Fruit fly (Drosophila melanogaster) whole organism, embryonic: ENCODE data around the gene PAN3.

Experiments
- ATbp ChIP-seq: fragments of 200-800 bp; sonication (Bioruptor generic); optimal IDR thresholded peaks from 2 replicates; lab custom pipeline; 2017; ENCODE audit warnings: missing biosample characterization, mild to moderate bottlenecking, missing genetic modification characterization, missing genetic modification reagents
- Adf1 ChIP-seq: fragments of 200-800 bp; sonication (Bioruptor generic); IDR thresholded peaks from 2 replicates; pipeline ENCODE4 v1.3.6; 2022; ENCODE audit warnings: missing biosample characterization, missing genetic modification characterization
- Antp ChIP-seq: fragments of 200-800 bp; sonication (Bioruptor generic); optimal IDR thresholded peaks from 3 replicates; lab custom pipeline; 2016; ENCODE audit warnings: missing biosample characterization, missing genetic modification characterization
- Bteb2 ChIP-seq: fragments of 200-800 bp; sonication (Bioruptor generic); optimal IDR thresholded peaks from 2 replicates; lab custom pipeline; 2016; ENCODE audit warnings: missing biosample characterization, missing genetic modification characterization
- CG10654 ChIP-seq: fragments of 200-800 bp; sonication (Bioruptor generic); optimal IDR thresholded peaks from 2 replicates; lab custom pipeline; 2016; ENCODE audit warnings: missing biosample characterization, missing genetic modification characterization
- CG11085 ChIP-seq: fragments of 200-800 bp; sonication (Bioruptor generic); IDR thresholded peaks from 2 replicates; pipeline ENCODE4 v1.3.6; 2022; ENCODE audit warnings: missing biosample characterization, missing genetic modification characterization
- CG12391 ChIP-seq: fragments of 200-800 bp; sonication (Bioruptor generic); optimal IDR thresholded peaks from 3 replicates; lab custom pipeline; 2018; ENCODE audit warnings: missing biosample characterization, mild to moderate bottlenecking, missing genetic modification characterization, moderate library complexity
- CG14014 ChIP-seq: fragments of 200-800 bp; sonication (Bioruptor generic); IDR thresholded peaks from 2 replicates; pipeline ENCODE4 v1.3.6; 2022; ENCODE audit warnings: missing biosample characterization, missing genetic modification characterization
- CG14860 ChIP-seq: fragments of 200-800 bp; sonication (Bioruptor generic); IDR thresholded peaks from 3 replicates; pipeline ENCODE4 v1.3.6; 2022; ENCODE audit warnings: missing biosample characterization, missing genetic modification characterization; ENCODE audit not compliant: partially characterized antibody
- CG15011 ChIP-seq: fragments of 200-800 bp; sonication (Bioruptor generic); optimal IDR thresholded peaks from 3 replicates; lab custom pipeline; 2018; ENCODE audit warnings: missing biosample characterization, mild to moderate bottlenecking, missing genetic modification characterization
- CG17328 ChIP-seq: fragments of 200-800 bp; sonication (Bioruptor generic); IDR thresholded peaks from 2 replicates; pipeline ENCODE4 v1.3.6; 2022; ENCODE audit warnings: missing biosample characterization, missing genetic modification characterization
- CG17385 ChIP-seq: fragments of 200-800 bp; sonication (Bioruptor generic); optimal IDR thresholded peaks from 3 replicates; lab custom pipeline; 2018; ENCODE audit warnings: missing biosample characterization, mild to moderate bottlenecking, missing genetic modification characterization
- CG1832 ChIP-seq: fragments of 200-800 bp; sonication (Bioruptor generic); optimal IDR thresholded peaks from 2 replicates; lab custom pipeline; 2017; ENCODE audit warnings: missing biosample characterization, mild to moderate bottlenecking, missing genetic modification characterization, inconsistent platforms
- CG32772 ChIP-seq: fragments of 200-800 bp; sonication (Bioruptor generic); IDR thresholded peaks from 2 replicates; pipeline ENCODE4 v1.3.6; 2022; ENCODE audit warnings: missing biosample characterization, missing genetic modification characterization
- CG3281 ChIP-seq: fragments of 200-800 bp; sonication (Bioruptor generic); optimal IDR thresholded peaks from 3 replicates; lab custom pipeline; 2017; ENCODE audit warnings: missing biosample characterization, mild to moderate bottlenecking, missing genetic modification characterization
- CG33213 ChIP-seq: fragments of 200-800 bp; sonication (Bioruptor generic); optimal IDR thresholded peaks from 3 replicates; lab custom pipeline; 2016; ENCODE audit warnings: missing biosample characterization, missing genetic modification characterization
- CG3726 ChIP-seq: fragments of 200-800 bp; sonication (Bioruptor generic); IDR thresholded peaks from 3 replicates; pipeline ENCODE4, ENCODE4 v1.3.6; 2022; ENCODE audit warnings: missing biosample characterization, missing genetic modification characterization
- CG42726 ChIP-seq: fragments of 200-800 bp; sonication (Bioruptor generic); IDR thresholded peaks from 2 replicates; pipeline ENCODE4 v1.3.6; 2022; ENCODE audit warnings: missing biosample characterization, missing genetic modification characterization; ENCODE audit not compliant: partially characterized antibody
- CG4730 ChIP-seq: fragments of 200-800 bp; sonication (Bioruptor generic); IDR thresholded peaks from 2 replicates; pipeline ENCODE4 v1.3.6; 2022; ENCODE audit warnings: missing biosample characterization, missing genetic modification characterization
- CG4820 ChIP-seq: fragments of 200-800 bp; sonication (Bioruptor generic); optimal IDR thresholded peaks from 3 replicates; lab custom pipeline; 2016; ENCODE audit warnings: missing biosample characterization, missing genetic modification characterization
- CG7786 ChIP-seq: fragments of 200-800 bp; sonication (Bioruptor generic); optimal IDR thresholded peaks from 2 replicates; lab custom pipeline; 2016; ENCODE audit warnings: missing biosample characterization, missing genetic modification characterization
- CG7928 ChIP-seq: fragments of 200-800 bp; sonication (Bioruptor generic); optimal IDR thresholded peaks from 2 replicates; lab custom pipeline; 2017; ENCODE audit warnings: missing biosample characterization, mild to moderate bottlenecking, missing genetic modification characterization
- CG7987 ChIP-seq: fragments of 200-800 bp; sonication (Bioruptor generic); optimal IDR thresholded peaks from 2 replicates; lab custom pipeline; 2018; ENCODE audit warnings: missing biosample characterization, mild to moderate bottlenecking, missing genetic modification characterization, moderate library complexity
- CG8281 ChIP-seq: fragments of 200-800 bp; sonication (Bioruptor generic); optimal IDR thresholded peaks from 2 replicates; lab custom pipeline; 2018; ENCODE audit warnings: missing biosample characterization, mild to moderate bottlenecking, missing genetic modification characterization, moderate library complexity
- CG9727 ChIP-seq: fragments of 200-800 bp; sonication (Bioruptor generic); optimal IDR thresholded peaks from 3 replicates; lab custom pipeline; 2017; ENCODE audit warnings: missing biosample characterization, mild to moderate bottlenecking, missing genetic modification characterization
- CHES-1-like ChIP-seq: fragments of 200-800 bp; sonication (Bioruptor generic); optimal IDR thresholded peaks from 2 replicates; lab custom pipeline; 2016; ENCODE audit warnings: missing biosample characterization, missing genetic modification characterization
- Dfd ChIP-seq, 2 experiments: fragments of >200 bp; optimal IDR thresholded peaks; 2 replicates each; lab custom pipeline; 2017; ENCODE audit warnings: missing biosample characterization in 2 of 2, missing genetic modification characterization in 2 of 2
- Elba2 ChIP-seq: fragments of 200-800 bp; sonication (Bioruptor generic); optimal IDR thresholded peaks from 3 replicates; lab custom pipeline; 2016; ENCODE audit warnings: missing biosample characterization, missing genetic modification characterization
- HLH54F ChIP-seq: fragments of 200-800 bp; sonication (Bioruptor generic); optimal IDR thresholded peaks from 3 replicates; lab custom pipeline; 2016; ENCODE audit warnings: missing biosample characterization, missing genetic modification characterization
- NfI ChIP-seq: fragments of 200-800 bp; sonication (Bioruptor generic); optimal IDR thresholded peaks from 3 replicates; lab custom pipeline; 2018; ENCODE audit warnings: missing biosample characterization, mild to moderate bottlenecking, missing genetic modification characterization, moderate library complexity
- Oaz ChIP-seq: fragments of 200-800 bp; sonication (Bioruptor generic); IDR thresholded peaks from 2 replicates; pipeline ENCODE4 v1.3.6; 2022; ENCODE audit warnings: missing biosample characterization, missing genetic modification characterization
- Pdp1 ChIP-seq, 2 experiments: fragments of 200-800 bp; sonication (Bioruptor generic); optimal IDR thresholded peaks; 3 replicates each; lab custom pipeline; 2016; ENCODE audit warnings: missing biosample characterization in 2 of 2, missing genetic modification characterization in 2 of 2, mild to moderate bottlenecking in 1 of 2, moderate library complexity in 1 of 2
- Sox100B ChIP-seq: fragments of 200-800 bp; sonication (Bioruptor generic); optimal IDR thresholded peaks from 3 replicates; lab custom pipeline; 2018; ENCODE audit warnings: missing biosample characterization, mild to moderate bottlenecking, missing genetic modification characterization
- Usf ChIP-seq: fragments of 200-800 bp; sonication (Bioruptor generic); optimal IDR thresholded peaks from 2 replicates; lab custom pipeline; 2017; ENCODE audit warnings: missing genotype, missing biosample characterization, missing genetic modification characterization
- YL-1 ChIP-seq: fragments of 200-800 bp; sonication (Bioruptor generic); optimal IDR thresholded peaks from 3 replicates; lab custom pipeline; 2017; ENCODE audit warnings: missing biosample characterization, mild to moderate bottlenecking, missing genetic modification characterization
- bcd ChIP-seq: fragments of 200-800 bp; sonication (Bioruptor generic); optimal IDR thresholded peaks from 2 replicates; lab custom pipeline; 2017; ENCODE audit warnings: missing biosample characterization, mild to moderate bottlenecking, missing genetic modification characterization
- btn ChIP-seq: fragments of 200-800 bp; sonication (Bioruptor generic); optimal IDR thresholded peaks from 2 replicates; lab custom pipeline; 2016; ENCODE audit warnings: missing biosample characterization, missing genetic modification characterization
- cad ChIP-seq: fragments of >200 bp; optimal IDR thresholded peaks from 2 replicates; lab custom pipeline; 2017; ENCODE audit warnings: missing biosample characterization, missing genetic modification characterization
- cato ChIP-seq: fragments of 200-800 bp; sonication (Bioruptor generic); optimal IDR thresholded peaks from 2 replicates; lab custom pipeline; 2016; ENCODE audit warnings: missing biosample characterization, missing genetic modification characterization, borderline replicate concordance
- dmrt99B ChIP-seq: fragments of 200-800 bp; sonication (Bioruptor generic); optimal IDR thresholded peaks from 2 replicates; lab custom pipeline; 2018; ENCODE audit warnings: missing biosample characterization, mild to moderate bottlenecking, missing genetic modification characterization, moderate library complexity
- exex ChIP-seq: fragments of 200-800 bp; sonication (Bioruptor generic); optimal IDR thresholded peaks from 4 replicates; lab custom pipeline; 2018; ENCODE audit warnings: missing biosample characterization, mild to moderate bottlenecking, missing genetic modification characterization, moderate library complexity
- jumu ChIP-seq: fragments of 200-800 bp; sonication (Bioruptor generic); optimal IDR thresholded peaks from 3 replicates; lab custom pipeline; 2016; ENCODE audit warnings: missing biosample characterization, missing genetic modification characterization
- onecut ChIP-seq: fragments of 200-800 bp; sonication (Bioruptor generic); IDR thresholded peaks from 2 replicates; pipeline ENCODE4 v1.3.6; 2022; ENCODE audit warnings: missing biosample characterization, missing genetic modification characterization
- p53 ChIP-seq: fragments of 200-800 bp; sonication (Bioruptor generic); optimal IDR thresholded peaks from 2 replicates; lab custom pipeline; 2016; ENCODE audit warnings: missing biosample characterization, missing genetic modification characterization
- pan ChIP-seq, 4 experiments: fragments of >200 bp in 3 of 4; fragments of 200-800 bp in 1 of 4; sonication (Bioruptor generic) in 1 of 4; optimal IDR thresholded peaks in 3 of 4; IDR thresholded peaks in 1 of 4; 2 replicates each; pipeline versions ENCODE4 v1.3.6 to Lab custom; 2017 to 2022; ENCODE audit warnings: missing biosample characterization in 2 of 4, missing genetic modification characterization in 2 of 4, mixed read lengths in 1 of 4
- prd ChIP-seq, 3 experiments: fragments of >200 bp in 2 of 3; fragments of 200-800 bp in 1 of 3; sonication (Bioruptor generic) in 1 of 3; optimal IDR thresholded peaks in 2 of 3; IDR thresholded peaks in 1 of 3; 2 replicates in 2 of 3; 3 replicates in 1 of 3; pipeline versions ENCODE4 v1.3.6 to Lab custom; 2017 to 2022; ENCODE audit warnings: missing biosample characterization in 1 of 3, missing genetic modification characterization in 1 of 3
- ro ChIP-seq: fragments of 200-800 bp; sonication (Bioruptor generic); IDR thresholded peaks from 2 replicates; pipeline ENCODE4 v1.3.6; 2022; ENCODE audit warnings: missing biosample characterization, missing genetic modification characterization
- sens ChIP-seq: fragments of 200-800 bp; sonication (Bioruptor generic); peaks from one replicate; lab custom pipeline; 2016; ENCODE audit warnings: missing biosample characterization, missing genetic modification characterization

PAN3 gene

DNA sequence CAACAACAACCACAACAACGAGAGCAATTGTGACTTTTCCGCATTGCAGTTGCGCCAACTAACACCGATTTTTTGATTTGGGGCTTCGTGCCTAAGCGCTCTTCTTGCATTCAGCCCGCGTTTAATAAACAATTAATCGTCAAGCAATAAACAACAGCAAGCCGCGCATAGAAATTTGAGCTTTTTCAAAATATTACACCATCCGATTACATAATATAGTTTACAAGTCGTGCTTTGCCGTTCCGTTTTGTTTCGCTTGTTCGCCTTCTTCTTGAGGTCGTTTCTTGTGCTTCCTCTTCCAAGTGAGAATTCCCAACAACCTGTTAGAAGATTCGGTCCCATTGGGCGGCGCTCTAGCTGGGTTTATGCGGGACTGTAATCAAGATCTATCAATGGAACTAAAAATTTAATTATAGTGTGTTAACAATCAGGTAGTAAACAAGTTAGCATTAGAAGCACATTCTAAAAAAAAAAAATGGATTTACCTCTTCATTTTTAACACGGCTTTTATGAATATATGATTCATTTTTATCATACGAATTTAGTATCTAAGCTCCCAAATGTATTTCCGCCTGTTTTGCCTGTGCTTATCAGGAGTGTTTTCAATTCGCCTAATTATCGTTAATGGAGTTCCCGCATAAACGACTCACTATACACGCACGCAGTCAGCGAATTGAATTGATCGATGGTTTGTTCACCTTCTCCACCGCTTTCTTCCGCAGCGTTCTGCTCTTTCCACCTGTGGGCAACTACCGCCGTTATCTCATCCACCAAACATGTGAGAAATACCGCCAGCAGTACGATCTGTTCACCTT lies 35.0 kb upstream of the PAN3 start (continued):
- peak; percentile 89 for TF ChIP-seq CG12391 (tag; lab: Kevin White, UChicago)
- TF ChIP-seq Antp (GFP tag; lab: Kevin White, UChicago): peak; percentile 31
- no peak for TF ChIP-seq Elba2 (GFP tag; lab: Kevin White, UChicago)
- peak; percentile 73 to 98 for TF ChIP-seq Pdp1 (GFP tag; optimal IDR thresholded peaks at IDR 0.05; lab: Kevin White, UChicago)
- TF ChIP-seq CHES-1-like: peak; percentile 65
- TF ChIP-seq CG14014 (GFP tag; lab: Robert Waterston, UW): peak; percentile 83
- no peak for TF ChIP-seq prd (optimal IDR thresholded peaks at IDR 0.05; lab: Kevin White, UChicago)
- peak; percentile 77 for TF ChIP-seq prd (GFP tag; IDR thresholded peaks at IDR 0.05; lab: Robert Waterston, UW)
- TF ChIP-seq CG3281 (GFP tag; lab: Kevin White, UChicago): peak; percentile 88
- TF ChIP-seq CG14860: no peak
- TF ChIP-seq exex (tag; lab: Kevin White, UChicago): peak; percentile 60
- peak; percentile 99 for TF ChIP-seq CG4820 (GFP tag; lab: Kevin White, UChicago)
- peak; percentile 62; the same call in 1 of the 3 replicates for TF ChIP-seq CG3726 (GFP tag; lab: Robert Waterston, UW)
- peak; percentile 59 for TF ChIP-seq CG8281
- TF ChIP-seq sens: peak; percentile 97
- TF ChIP-seq CG7928 (GFP tag; lab: Kevin White, UChicago): peak; percentile 46
- peak; percentile 78 for TF ChIP-seq Bteb2 (GFP tag; lab: Kevin White, UChicago)
- TF ChIP-seq CG1832 (GFP tag; lab: Kevin White, UChicago): no peak
- 0 out of 2 replicates have a peak, but pooled peaks have one; percentile 8 for TF ChIP-seq ro (GFP tag; lab: Robert Waterston, UW)
- TF ChIP-seq jumu: peak; percentile 50
- TF ChIP-seq CG10654 (GFP tag; lab: Kevin White, UChicago): peak; percentile 56
- TF ChIP-seq CG4730: peak; percentile 64
- peak; percentile 88 for TF ChIP-seq CG15011 (GFP tag; lab: Kevin White, UChicago)
- TF ChIP-seq CG32772 (GFP tag; lab: Robert Waterston, UW): 0 out of 2 replicates have a peak, but pooled peaks have one; percentile 25
- TF ChIP-seq bcd (GFP tag; lab: Kevin White, UChicago): peak; percentile 88
- TF ChIP-seq p53 (GFP tag; lab: Kevin White, UChicago): no peak
- TF ChIP-seq CG7987 (GFP tag; lab: Kevin White, UChicago): peak; percentile 46
- peak; percentile 85 for TF ChIP-seq CG17385 (GFP tag; lab: Kevin White, UChicago)
- TF ChIP-seq CG17328 (GFP tag; lab: Robert Waterston, UW): peak; percentile 82
- peak; percentile 44 for TF ChIP-seq btn (GFP tag; lab: Kevin White, UChicago)
- TF ChIP-seq CG42726 (GFP tag; lab: Robert Waterston, UW): no peak
- peak; percentile 74 for TF ChIP-seq Oaz (GFP tag; lab: Robert Waterston, UW)
- TF ChIP-seq Adf1 (GFP tag; lab: Robert Waterston, UW): peak; percentile 64; the same call in 1 of the 2 replicates
- no peak for TF ChIP-seq Dfd (GFP tag; optimal IDR thresholded peaks at IDR 0.05; lab: Kevin White, UChicago)
- TF ChIP-seq onecut (GFP tag; lab: Robert Waterston, UW): peak; percentile 75
- peak; percentile 88 for TF ChIP-seq Sox100B
- TF ChIP-seq CG33213: peak; percentile 70
- peak; percentile 64 for TF ChIP-seq CG7786 (GFP tag; lab: Kevin White, UChicago)
- peak; percentile 41 for TF ChIP-seq cato (GFP tag; lab: Kevin White, UChicago)
- TF ChIP-seq CG9727: peak; percentile 94
- TF ChIP-seq cad (GFP tag; lab: Kevin White, UChicago): no peak
- TF ChIP-seq HLH54F (GFP tag; lab: Kevin White, UChicago): peak; percentile 73
- peak; percentile 67 for TF ChIP-seq Usf (GFP tag; lab: Kevin White, UChicago)
- TF ChIP-seq CG11085: no peak
- TF ChIP-seq YL-1 (GFP tag; lab: Kevin White, UChicago): peak; percentile 57
- peak; percentile 87 for TF ChIP-seq dmrt99B (tag; lab: Kevin White, UChicago)
- peak; percentile 78 for TF ChIP-seq NfI (GFP tag; lab: Kevin White, UChicago)
- TF ChIP-seq pan (optimal IDR thresholded peaks at IDR 0.05; lab: Kevin White, UChicago): no peak
- TF ChIP-seq pan (GFP tag; optimal IDR thresholded peaks at IDR 0.05 in 1 of 2, IDR thresholded peaks at IDR 0.05 in 1 of 2): peak in 1 of 2 experiments; percentile 71
- TF ChIP-seq ATbp (GFP tag; lab: Kevin White, UChicago): peak; percentile 75
